Worm (Caenorhabditis elegans): ENCODE measurements around the gene T16G12.9.
A peak's percentile ranks its signal among the peaks of the same experiment; 100 is the strongest.

Gene T16G12.9

DNA sequence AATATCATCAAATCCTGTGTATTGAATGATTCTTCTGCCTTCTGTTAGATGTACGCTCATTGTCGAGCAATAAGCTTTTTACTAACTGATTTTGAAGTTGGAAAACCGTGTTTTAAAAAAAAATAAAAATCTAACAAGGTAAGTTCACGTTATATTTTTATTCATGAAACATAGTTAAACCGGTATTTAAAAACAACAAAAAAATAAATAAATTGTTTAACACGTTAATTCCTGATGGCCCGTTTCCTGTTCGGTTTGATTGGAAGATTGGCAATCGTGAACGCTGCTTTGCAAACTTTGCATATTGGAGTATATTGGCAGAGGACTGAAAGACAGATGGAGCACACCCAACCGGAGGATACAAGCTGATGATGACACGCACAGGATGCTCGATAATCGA, 40.8 kb upstream of the T16G12.9 start, which contains the start of gene ZK1128.3:
Gene ZK1128.3, minus strand, starts transcription at position 101 of the 400 bp plus-strand sequence.
- TF ChIP-seq aly-2 (tag; optimal IDR thresholded peaks at IDR 0.05), result no peak

DNA sequence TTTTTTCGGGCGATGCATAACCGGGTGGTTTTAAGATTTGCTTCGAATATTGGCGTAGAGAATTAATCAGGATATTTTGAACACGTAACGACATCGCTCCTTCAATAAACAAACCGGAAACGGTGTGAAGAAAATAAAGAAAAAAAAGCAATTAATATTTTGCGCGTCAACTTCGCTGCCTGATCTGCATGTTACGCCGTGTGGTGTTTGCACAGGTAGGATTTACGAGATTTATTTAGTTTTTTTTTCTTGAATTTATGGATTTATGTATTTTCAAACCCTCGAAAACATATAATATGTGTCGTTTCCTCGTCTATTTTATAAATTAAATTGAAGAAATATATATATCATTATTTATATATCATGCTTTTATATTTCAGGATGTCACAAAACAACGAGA, 36.6 kb upstream of the T16G12.9 start, which contains the start of the genes ZK1128.1 and mett-10:
Gene ZK1128.1, minus strand, starts transcription at position 99 of the 400 bp plus-strand sequence.
Gene mett-10, plus strand, starts transcription at position 375 of the 400 bp plus-strand sequence.
- TF ChIP-seq ama-1 (optimal IDR thresholded peaks at IDR 0.05) (no peak), dpl-1 (GFP tag; optimal IDR thresholded peaks at IDR 0.05) (peak; percentile 33), lsy-2 (tag; optimal IDR thresholded peaks at IDR 0.05) (peak in 1 of 2 experiments; percentile 68), madf-5 (GFP tag; IDR thresholded peaks at IDR 0.05) (no peak), fos-1 (tag; optimal IDR thresholded peaks at IDR 0.05) (no peak), R02D3.7 (tag; optimal IDR thresholded peaks at IDR 0.05) (peak; percentile 61), ceh-62 (tag; optimal IDR thresholded peaks at IDR 0.05) (no peak), hmg-1.1 (GFP tag; IDR thresholded peaks at IDR 0.05) (0 out of 2 replicates have a peak, but pooled peaks have one; percentile 13), madf-9 (GFP tag; conservative IDR thresholded peaks at IDR 0.05) (no peak), mes-2 (tag; optimal IDR thresholded peaks at IDR 0.05; ENCODE audit: poor library complexity, severe bottlenecking) (peak; percentile 45), mdl-1 (tag; optimal IDR thresholded peaks at IDR 0.05) (no peak), nhr-77 (tag; optimal IDR thresholded peaks at IDR 0.05) (no peak), dve-1 (tag; optimal IDR thresholded peaks at IDR 0.05; ENCODE audit: insufficient read depth) (peak; percentile 9), spr-1 (tag; optimal IDR thresholded peaks at IDR 0.05) (no peak), pha-4 (GFP tag; IDR thresholded peaks at IDR 0.05) (no peak), pha-4 (tag; optimal IDR thresholded peaks at IDR 0.05) (no peak), ztf-11 (tag; optimal IDR thresholded peaks at IDR 0.05) (no peak), mdt-29 (GFP tag; IDR thresholded peaks at IDR 0.05) (no peak), nhr-11 (tag; optimal IDR thresholded peaks at IDR 0.05) (no peak)

DNA sequence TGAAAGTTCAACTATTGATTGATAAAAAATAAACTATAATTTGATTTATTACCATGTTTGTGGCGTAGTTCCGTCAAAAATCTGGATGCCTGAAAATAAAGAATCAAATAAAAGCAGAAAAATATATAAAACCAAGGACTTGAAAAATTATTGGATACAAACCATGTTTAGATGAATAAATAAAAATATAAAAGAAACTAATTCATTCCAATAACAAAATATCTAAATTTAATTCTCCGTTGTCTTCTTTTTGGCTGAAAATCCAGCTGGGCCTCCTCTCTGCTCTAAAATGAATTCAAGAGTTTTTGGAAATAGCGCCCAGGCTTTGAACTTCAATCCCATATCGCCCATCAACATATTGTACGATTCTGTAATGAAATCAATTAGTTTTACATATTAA, 34.9 kb upstream of the T16G12.9 start, which contains the start of gene vps-29:
Gene vps-29, minus strand, starts transcription at position 101 of the 400 bp plus-strand sequence.
- TF ChIP-seq php-3 (GFP tag; IDR thresholded peaks at IDR 0.05) (no peak), madf-5 (GFP tag; IDR thresholded peaks at IDR 0.05) (no peak), egl-27 (tag; optimal IDR thresholded peaks at IDR 0.05) (no peak), T26A8.4 (GFP tag; IDR thresholded peaks at IDR 0.05) (no peak), dmd-6 (GFP tag; IDR thresholded peaks at IDR 0.05) (no peak), hlh-11 (tag; optimal IDR thresholded peaks at IDR 0.05) (no peak), duxl-1 (tag; optimal IDR thresholded peaks at IDR 0.05; ENCODE audit: poor library complexity) (no peak), F44E2.7 (GFP tag; IDR thresholded peaks at IDR 0.05) (no peak), ceh-32 (tag; optimal IDR thresholded peaks at IDR 0.05; ENCODE audit: poor library complexity) (no peak), D1046.2 (GFP tag; IDR thresholded peaks at IDR 0.05) (no peak), lin-29 (GFP tag; IDR thresholded peaks at IDR 0.05) (no peak), F49E8.2 (tag; optimal IDR thresholded peaks at IDR 0.05; ENCODE audit: borderline replicate concordance) (no peak), skn-1 (tag; optimal IDR thresholded peaks at IDR 0.05) (no peak), nhr-11 (tag; optimal IDR thresholded peaks at IDR 0.05) (no peak), set-16 (GFP tag; IDR thresholded peaks at IDR 0.05) (no peak), attf-4 (tag; optimal IDR thresholded peaks at IDR 0.05) (no peak), nhr-77 (tag; optimal IDR thresholded peaks at IDR 0.05) (no peak)

DNA sequence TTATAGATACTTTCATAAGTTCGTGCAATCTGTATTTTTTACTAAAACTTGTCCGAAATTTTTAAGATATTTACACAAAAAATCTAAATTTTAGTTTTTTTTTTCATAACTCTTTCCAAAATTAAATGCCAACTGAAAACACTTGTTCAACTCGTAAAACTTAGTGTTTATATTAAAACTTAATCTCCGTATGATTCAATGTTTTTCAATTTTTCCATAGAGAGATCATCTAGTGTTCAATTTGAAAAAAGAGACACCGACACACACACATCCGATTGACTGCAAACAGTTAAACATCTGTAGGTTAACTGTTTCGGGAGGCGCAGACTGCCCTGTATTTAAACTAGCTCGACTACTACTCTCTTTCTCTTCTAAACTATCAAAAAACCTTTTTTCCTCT, 30.9 kb upstream of the T16G12.9 start, which contains the start of gene T16H12.9:
Gene T16H12.9, plus strand, starts transcription at position 301 of the 400 bp plus-strand sequence.
- no peak for TF ChIP-seq set-16 (GFP tag; IDR thresholded peaks at IDR 0.05)
- no peak for TF ChIP-seq ceh-28 (tag; optimal IDR thresholded peaks at IDR 0.05)
- TF ChIP-seq zfp-3 (GFP tag; conservative IDR thresholded peaks at IDR 0.05), result no peak
- no peak for TF ChIP-seq nhr-102 (tag; optimal IDR thresholded peaks at IDR 0.05)
- TF ChIP-seq hif-1 (tag; optimal IDR thresholded peaks at IDR 0.05), result no peak
- TF ChIP-seq F49E8.2 (tag; optimal IDR thresholded peaks at IDR 0.05; ENCODE audit: borderline replicate concordance), result no peak
- no peak for TF ChIP-seq nhr-25 (tag; optimal IDR thresholded peaks at IDR 0.05; ENCODE audit: borderline replicate concordance, insufficient read depth)
- TF ChIP-seq T26A8.4 (GFP tag; IDR thresholded peaks at IDR 0.05), result no peak
- no peak for TF ChIP-seq dpl-1 (GFP tag; optimal IDR thresholded peaks at IDR 0.05)
- TF ChIP-seq F44E2.7 (GFP tag; IDR thresholded peaks at IDR 0.05), result no peak
- no peak for TF ChIP-seq nhr-11 (tag; optimal IDR thresholded peaks at IDR 0.05)
- no peak for TF ChIP-seq nhr-77 (tag; optimal IDR thresholded peaks at IDR 0.05)
- TF ChIP-seq egl-27 (tag; optimal IDR thresholded peaks at IDR 0.05), result no peak
- TF ChIP-seq aha-1 (tag), result no peak
